Fruit fly (Drosophila melanogaster): ENCODE measurements around the gene CG32085.

DNA sequence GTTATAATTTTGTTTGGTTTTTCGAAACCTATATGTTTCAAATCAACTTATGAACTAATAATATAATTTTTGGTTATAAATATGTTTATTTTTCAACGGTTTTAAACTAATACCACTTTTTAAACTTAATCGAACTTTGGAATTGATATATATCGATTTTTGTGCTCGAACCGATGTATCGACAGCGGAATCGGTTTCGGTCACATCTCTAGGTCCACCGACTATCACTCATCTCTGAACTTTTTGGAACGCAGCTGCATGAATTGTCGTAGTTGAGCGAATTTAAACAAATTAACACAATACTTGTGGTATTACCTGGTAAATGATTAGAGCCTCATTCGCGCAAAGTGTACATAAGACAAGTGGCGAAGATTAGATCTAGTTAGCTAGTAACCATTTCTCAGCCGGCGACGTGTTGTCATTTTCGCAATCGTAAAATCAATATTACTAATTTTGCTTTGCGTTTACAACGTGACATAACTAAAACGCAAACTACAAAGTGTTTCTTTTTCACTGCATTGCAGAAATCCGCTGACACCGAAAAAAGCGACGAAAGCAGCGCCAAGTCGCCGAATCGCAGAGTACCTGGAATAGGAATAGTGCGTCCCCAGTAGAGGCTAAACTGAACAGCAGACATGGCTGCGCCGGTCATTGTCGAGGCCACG, 52.2 kb downstream of the CG32085 start, which contains the start of gene Apt1:
- TF ChIP-seq CG2889 (GFP tag; IDR thresholded peaks at IDR 0.05) (no peak), CG2120 (GFP tag; optimal IDR thresholded peaks at IDR 0.05) (peak; percentile 26), TFAM (GFP tag; optimal IDR thresholded peaks at IDR 0.05) (no peak), p53 (GFP tag; optimal IDR thresholded peaks at IDR 0.05) (no peak), CG10274 (GFP tag; optimal IDR thresholded peaks at IDR 0.05) (no peak)

All from whole organism, embryonic.